Fruit fly (Drosophila melanogaster) whole organism, larva: ENCODE measurements around the gene hb.

Experiments used
- noc ChIP-seq: fragments of 200-800 bp; sonication (Bioruptor generic); optimal IDR thresholded peaks from 3 replicates; lab custom pipeline; 2019; ENCODE audit warnings: missing biosample characterization, mild to moderate bottlenecking, missing genetic modification characterization, moderate library complexity

The hb gene

DNA sequence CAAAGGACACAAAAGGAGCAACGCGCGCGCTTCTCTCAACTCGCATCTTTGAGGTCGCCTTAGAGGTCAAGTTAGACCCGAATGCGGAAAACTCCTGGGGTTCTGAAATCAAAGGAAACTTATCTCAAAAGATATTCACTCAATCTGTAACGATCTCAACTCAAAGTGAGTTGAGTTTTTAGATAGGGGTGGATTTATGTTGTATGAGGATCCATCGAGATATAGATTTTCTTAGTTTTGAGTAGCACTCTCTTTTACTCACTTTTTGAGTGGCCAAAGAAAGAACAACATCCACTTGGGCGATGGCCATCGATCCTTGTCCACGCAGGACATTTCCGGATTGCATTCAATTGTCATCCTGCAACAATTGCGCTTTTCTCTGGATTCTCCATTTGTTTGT lies 17.0 kb downstream of the hb start:
- TF ChIP-seq noc (tag; lab: Kevin White, UChicago): no peak

DNA sequence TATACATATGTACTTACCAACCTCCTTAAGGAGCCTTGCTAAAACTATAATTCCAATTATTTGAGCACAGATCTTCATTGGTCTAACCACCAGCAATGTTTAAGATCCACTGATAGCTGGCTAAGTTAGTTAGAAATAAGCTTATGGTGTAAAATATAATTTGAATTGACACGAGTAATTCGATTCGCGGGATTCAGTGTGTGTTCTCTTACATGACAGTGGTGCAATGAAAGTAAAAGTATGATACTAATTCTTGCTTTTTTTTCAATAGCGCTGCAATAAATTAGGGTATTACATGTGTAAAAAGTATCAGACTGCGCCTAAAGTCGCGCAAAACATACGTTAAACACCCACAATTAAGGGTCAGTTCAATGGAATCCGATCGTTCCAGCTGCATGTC lies 17.7 kb downstream of the hb start, which contains the start of gene CG33325:
CG33325 (minus strand) TSS at position 101 of the 400 bp plus-strand sequence.
- TF ChIP-seq noc (tag; lab: Kevin White, UChicago): no peak

DNA sequence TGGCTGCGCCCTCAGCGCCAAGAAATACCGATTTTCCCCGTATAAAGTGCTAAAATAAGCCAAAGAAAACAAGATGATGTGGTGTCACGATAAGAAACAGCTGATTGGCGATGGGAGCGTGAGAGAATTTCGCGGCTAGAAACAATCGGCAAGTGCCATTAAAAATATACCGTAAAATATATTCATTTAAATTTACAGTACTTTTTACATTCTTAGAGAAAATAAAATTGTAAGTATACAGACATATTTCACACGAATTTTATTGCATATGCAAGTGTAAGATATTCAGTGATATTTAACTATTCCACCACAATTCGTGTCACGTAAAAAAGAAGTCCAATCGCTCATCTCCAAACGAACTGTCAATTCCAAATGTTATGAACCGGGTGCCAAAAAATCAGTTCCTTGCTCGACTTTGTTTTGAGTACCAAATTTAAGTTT lies 21.0 kb downstream of the hb start, which contains the start of the genes Unc50, CG11755 and CG8043:
Unc50 (minus strand) TSS at position 54 of the 441 bp plus-strand sequence.
CG11755 (plus strand) TSS at position 356 of the 441 bp plus-strand sequence.
CG8043 (plus strand) TSS at position 356 of the 441 bp plus-strand sequence.
- TF ChIP-seq noc (tag; lab: Kevin White, UChicago): peak; percentile 84

DNA sequence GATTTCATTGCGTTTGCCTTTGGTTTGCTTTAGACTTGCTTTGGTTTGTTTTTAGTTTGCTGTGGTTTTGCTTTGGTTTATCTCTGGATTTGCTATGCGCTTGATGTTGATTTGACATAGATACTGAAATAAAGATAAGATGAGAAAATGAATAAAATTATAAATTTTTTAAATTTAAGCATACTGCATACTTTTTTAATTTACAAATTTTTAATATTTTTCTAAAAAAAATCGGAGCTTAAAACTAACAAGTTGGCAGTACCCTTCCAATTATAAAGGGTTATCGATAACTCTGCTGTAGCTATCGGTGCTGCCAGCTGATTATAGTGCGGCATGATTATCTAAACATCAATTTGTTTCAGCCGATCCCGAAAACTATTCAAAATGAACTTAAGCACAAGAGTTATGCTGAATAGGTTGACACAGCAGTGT lies 23.8 kb downstream of the hb start, which contains the start of gene mRpL19:
mRpL19 (plus strand) TSS at position 307 of the 432 bp plus-strand sequence.
- peak; percentile 55 for TF ChIP-seq noc (tag; lab: Kevin White, UChicago)

DNA sequence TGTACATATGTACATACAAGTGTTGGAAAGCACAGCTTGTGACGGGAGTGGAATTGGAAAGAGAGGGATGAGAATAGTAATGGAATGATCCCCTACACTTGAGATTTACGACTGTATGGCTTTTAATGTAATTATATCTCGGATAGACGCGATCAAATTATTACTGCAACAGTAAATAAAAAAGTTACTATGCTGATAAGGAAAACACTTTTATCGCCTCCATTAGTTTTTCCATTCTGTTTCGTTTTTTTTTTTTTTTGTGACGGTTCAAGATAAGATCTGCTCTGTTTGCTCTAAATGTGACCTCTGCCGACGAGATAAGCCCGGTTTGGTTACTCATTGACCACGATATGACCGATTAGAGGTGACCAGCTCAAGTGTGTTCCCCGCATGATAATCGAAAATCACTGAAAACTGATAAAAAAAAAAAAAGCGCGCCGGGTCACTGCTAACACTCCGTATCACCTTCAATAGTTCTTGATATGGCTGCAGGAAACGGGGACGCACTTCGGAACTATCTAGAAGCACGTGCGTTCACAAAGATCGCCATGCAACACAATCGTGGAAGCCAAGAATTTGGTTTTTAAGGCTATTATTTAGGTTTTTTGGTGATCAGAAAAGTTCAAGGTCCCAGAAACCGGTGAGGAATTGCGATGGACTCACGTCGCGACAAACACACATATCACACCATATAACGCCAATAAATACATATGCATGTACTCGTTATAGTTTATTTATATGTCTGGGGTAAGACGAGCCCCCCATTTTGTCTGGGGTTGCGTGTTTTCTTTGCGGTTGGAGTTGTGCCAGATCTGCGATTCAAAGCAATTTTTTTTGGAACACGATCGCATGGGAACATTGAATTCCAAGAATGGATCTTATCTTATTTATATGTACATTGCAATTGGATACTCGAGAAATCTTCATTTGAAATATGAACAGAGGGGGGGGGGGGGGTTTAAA lies 26.8 kb downstream of the hb start, which contains the start of gene p:
p (minus strand) TSS at position 156 of the 963 bp plus-strand sequence.
- TF ChIP-seq noc (tag; lab: Kevin White, UChicago): peak; percentile 56

DNA sequence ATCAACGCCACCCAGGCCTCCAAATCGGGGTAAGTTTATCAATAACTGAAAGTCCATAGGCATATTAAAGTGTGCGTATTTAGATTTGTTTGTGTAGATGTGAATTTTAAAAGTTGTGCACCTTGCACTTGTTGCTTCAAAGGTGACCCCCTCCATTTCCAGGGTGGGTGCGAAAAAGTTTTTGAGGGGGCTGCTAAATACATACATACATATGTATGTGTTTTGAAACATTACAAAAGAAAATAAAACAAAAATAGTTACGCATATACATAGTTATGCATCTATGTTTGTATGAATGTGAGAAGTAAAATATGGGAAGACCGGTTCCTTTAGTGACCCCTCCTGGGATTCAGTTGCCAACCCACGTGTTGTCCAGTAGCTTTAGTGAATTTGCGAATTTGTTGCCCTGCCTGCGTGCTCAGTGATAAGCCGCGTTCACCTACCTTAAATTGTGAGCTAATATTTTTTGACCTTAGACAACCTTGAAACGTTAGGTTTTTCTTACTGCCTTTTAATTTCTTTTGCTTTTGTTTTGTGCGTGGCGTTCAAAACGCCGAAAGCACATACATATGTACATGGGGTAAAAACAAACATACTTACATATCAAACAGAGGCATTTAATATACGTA lies 27.6 kb downstream of the hb start:
- no peak for TF ChIP-seq noc (tag; lab: Kevin White, UChicago)

DNA sequence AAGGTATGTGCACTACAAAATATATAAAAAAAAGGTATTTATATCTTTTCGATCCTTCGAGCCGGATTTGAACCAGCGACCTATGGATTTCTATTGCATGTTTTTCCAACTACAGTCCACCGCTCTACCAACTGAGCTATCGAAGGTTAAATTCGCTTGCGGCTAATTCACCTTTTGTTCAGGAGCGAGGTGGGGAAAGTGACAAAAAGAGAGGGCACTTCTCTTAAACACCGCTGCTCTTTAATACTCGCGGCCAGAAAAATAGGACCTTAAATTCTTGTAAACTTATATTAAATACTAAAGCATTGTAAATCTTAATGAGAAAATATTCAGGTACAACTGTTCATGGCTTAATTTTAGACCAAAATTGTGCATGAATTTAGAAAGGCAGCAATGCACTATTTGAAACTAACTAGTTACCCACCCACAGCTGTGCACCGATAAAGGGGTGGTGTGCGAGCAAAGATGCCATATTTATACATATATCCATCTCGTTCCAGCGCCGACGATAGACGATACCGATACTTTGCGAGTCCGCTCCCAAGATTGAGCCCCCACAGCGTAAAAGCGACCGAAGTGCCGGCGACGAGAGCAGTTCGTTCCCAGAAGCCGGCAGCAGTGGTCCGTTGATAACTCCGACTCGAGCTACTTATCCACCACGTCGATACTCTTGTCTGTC lies 28.5 kb downstream of the hb start:
- peak; percentile 98 for TF ChIP-seq noc (tag; lab: Kevin White, UChicago)

DNA sequence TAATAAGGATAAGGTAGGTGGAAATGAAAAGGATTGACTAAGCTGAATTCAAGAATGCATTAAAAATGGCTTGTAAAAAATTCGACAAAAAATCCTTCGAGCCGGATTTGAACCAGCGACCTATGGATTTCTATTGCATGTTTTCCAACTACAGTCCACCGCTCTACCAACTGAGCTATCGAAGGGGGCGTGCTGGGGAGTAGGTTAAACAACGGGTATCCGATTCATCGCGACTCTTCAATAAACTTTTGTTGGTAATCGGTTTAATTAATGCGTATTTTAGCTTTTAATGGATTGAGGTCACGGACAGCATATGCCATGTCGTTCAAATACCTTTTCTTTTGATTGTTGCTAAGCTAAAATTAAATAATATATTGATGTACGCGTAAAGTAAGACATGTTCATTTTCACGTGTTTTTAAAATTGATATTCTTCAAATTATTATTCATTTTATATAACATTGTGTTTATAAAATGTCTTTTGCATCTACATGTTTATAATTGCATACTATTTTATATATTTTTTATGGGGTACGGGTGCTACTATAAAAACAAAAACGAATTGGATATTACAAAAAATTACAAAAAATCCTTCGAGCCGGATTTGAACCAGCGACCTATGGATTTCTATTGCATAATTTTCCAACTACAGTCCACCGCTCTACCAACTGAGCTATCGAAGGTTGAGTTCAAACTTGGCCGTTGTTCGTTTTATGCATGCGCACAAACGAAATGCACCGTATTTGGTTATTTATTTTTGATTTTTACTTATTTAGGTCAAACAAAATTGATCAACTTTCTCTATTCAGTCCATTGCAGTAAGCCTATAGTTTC lies 29.4 kb downstream of the hb start:
- TF ChIP-seq noc (tag; lab: Kevin White, UChicago): peak; percentile 15

DNA sequence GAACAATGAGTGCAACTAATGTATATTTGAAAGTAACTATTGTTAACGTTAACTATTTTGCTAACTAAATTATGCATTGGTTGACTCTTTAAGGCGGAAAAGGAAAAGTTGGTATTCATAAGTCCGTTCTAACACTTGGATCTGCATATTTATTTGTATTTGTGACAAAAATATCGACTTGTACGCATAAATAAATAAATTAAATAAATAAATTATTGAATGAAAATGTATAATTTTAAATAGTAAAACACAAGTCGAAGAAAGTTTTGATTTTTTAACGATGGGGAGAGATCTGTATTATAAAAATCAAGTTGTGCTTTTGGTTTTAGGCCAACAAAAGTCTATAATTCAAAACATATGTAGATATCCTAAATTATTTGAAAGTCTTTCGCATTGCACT lies 30.1 kb downstream of the hb start, which contains the start of gene CG8036:
CG8036 (plus strand) TSS at position 301 of the 400 bp plus-strand sequence.
- TF ChIP-seq noc (tag; lab: Kevin White, UChicago): no peak

DNA sequence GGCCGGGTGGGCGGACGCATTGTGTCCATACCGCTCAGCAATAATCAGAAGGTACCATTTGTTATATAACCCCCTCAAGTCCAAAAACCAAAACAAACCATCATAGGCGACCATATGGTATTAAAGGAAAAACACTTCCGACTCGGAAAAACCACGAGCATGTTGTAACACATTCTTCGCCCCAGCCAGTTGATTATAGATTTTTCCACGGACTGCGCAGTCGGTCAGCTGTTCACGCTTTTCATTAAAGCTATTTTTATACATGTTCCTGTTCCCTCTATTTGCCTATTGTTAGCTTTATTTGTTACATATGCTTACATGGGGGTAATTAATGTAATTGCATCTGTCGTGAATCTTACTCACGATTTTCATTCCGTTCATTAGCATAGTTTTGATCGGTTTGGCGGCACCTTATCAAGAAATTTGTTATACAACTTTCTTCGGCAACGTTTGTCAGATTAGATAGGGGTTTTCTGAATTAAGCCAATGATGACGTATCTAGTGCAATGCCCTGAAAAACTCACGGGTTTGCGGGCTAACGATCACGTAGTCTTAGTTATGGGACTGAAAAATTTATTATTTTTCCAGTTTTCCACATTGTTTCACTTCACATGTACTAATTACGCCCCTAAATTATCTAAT lies 32.8 kb downstream of the hb start:
- no peak for TF ChIP-seq noc (tag; lab: Kevin White, UChicago)

DNA sequence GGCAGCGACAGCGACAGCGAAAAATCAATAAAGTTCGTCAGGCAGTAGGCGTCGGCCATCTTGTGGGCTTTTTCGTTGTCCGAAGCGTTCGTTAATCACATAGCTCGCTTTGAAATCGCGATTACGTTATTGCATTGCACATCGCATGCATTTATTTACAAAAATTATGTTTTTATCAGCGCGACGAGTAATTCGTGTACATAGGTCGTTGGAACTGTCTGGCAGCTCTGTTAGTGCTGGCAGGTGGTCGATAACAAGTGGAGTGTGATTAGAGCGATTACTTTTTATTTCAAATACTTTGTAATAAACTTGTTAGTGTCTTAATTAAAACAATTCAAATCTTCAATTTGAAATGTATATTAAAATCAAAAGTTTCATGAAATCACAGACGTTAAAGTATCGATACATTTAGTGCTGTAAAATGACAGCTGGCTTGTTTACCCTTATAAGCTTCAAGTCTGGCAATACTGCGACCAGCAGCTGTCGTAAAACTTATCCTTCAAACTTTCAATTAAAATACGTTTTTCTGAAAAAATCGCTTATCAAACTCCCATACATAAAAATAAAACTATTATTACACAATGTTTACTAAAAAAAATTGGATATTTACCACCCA lies 33.8 kb downstream of the hb start, which contains the start of gene CG8032:
CG8032 (plus strand) TSS at position 448 of the 616 bp plus-strand sequence.
- TF ChIP-seq noc (tag; lab: Kevin White, UChicago): peak; percentile 52

DNA sequence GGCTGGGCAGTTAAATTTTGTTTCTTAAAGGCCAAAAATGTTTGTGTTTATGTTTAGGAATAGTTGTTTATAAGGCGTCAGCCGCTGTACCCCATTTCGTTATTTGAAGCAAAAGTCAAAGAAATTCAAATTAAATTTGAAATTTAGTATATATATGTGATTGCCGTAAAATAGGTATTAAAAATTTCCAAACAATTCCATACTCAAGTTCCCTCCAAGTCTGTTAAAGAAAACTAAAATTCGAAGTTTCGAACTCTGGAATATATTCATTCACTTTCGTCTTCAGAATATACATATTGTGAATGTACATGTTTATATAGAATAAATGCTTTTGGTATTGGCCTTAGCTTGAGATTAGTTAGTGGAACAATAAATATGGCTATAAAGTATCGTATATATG lies 37.0 kb downstream of the hb start, which contains the start of gene bel:
bel (minus strand) TSS at position 101 of the 400 bp plus-strand sequence.
- no peak for TF ChIP-seq noc (tag; lab: Kevin White, UChicago)
